Fruit fly (Drosophila melanogaster) Kc167 (cell line): ENCODE measurements around the gene S6k.

Experiments
- Myc ChIP-seq: fragments of >200 bp; optimal IDR thresholded peaks from 2 replicates; lab custom pipeline; 2017; ENCODE audit warnings: missing external identifiers
- Sin3A ChIP-seq: fragments of >200 bp; optimal IDR thresholded peaks from 2 replicates; lab custom pipeline; 2018; ENCODE audit warnings: missing external identifiers
- h ChIP-seq: fragments of >200 bp; optimal IDR thresholded peaks from 3 replicates; lab custom pipeline; 2018; ENCODE audit warnings: missing external identifiers
- insv ChIP-seq: fragments of >200 bp; optimal IDR thresholded peaks from 3 replicates; lab custom pipeline; 2018; ENCODE audit warnings: missing external identifiers
- psq ChIP-seq: fragments of >200 bp; optimal IDR thresholded peaks from 2 replicates; lab custom pipeline; 2017; ENCODE audit warnings: missing external identifiers
- ttk ChIP-seq: sonication (Bioruptor generic); optimal IDR thresholded peaks from 2 replicates; lab custom pipeline; 2017; ENCODE audit warnings: missing external identifiers

DNA sequence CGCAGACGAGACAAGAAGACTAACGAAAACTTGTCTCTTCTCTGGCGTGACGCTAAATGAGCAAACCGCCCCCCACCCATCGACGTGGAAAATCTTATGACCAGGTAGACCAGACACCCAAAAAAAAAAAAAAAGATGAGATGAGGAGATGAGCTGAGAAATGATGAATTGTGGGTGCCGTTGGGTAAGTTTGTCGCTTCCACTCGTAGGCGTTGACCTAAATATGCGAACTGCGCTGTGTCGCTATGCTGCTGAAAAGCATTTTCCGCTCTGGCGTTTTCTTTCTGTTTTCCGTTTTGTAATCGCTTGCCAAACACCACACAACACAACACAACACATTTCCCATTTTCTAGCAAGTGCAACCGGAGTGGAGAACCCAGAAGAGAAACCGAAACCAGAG lies 28.1 kb upstream of the S6k start:
- TF ChIP-seq psq (lab: Kevin White, UChicago) (no peak), h (lab: Kevin White, UChicago) (no peak), Sin3A (lab: Kevin White, UChicago) (no peak), insv (lab: Kevin White, UChicago) (no peak), ttk (no peak), Myc (lab: Kevin White, UChicago) (no peak)
